Worm (Caenorhabditis elegans) whole organism, L2 larva: ENCODE measurements around the gene clec-233.

Source experiments
- C34F6.9 ChIP-seq: fragments of 150-350 bp; optimal IDR thresholded peaks from 2 replicates; lab custom pipeline; 2014; ENCODE audit warnings: missing biosample characterization, missing genetic modification characterization
- F13H6.1 ChIP-seq: sonication (generic microtip); optimal IDR thresholded peaks from 2 replicates; lab custom pipeline; 2016; ENCODE audit warnings: missing genetic modification characterization, missing compliant biosample characterization
- R02D3.7 ChIP-seq: fragments of 150-350 bp; optimal IDR thresholded peaks from 2 replicates; lab custom pipeline; 2014; ENCODE audit warnings: missing biosample characterization, missing genetic modification characterization
- Y55F3AM.14 ChIP-seq: fragments of 200-800 bp; sonication (Bioruptor generic); optimal IDR thresholded peaks from 2 replicates; lab custom pipeline; 2018; ENCODE audit warnings: mild to moderate bottlenecking, missing genetic modification characterization, missing compliant biosample characterization
- ZK546.5 ChIP-seq: sonication (generic microtip); optimal IDR thresholded peaks from 2 replicates; lab custom pipeline; 2017; ENCODE audit warnings: missing biosample characterization, missing genetic modification characterization
- alr-1 ChIP-seq: fragments of 150-350 bp; optimal IDR thresholded peaks from 2 replicates; lab custom pipeline; 2014; ENCODE audit warnings: missing biosample characterization, missing genetic modification characterization
- ama-1 ChIP-seq: fragments of 150-350 bp; optimal IDR thresholded peaks from 2 replicates; lab custom pipeline; 2018; ENCODE audit warnings: inconsistent platforms
- blmp-1 ChIP-seq: sonication (generic microtip); optimal IDR thresholded peaks from 2 replicates; lab custom pipeline; 2017; ENCODE audit warnings: missing genetic modification characterization, mild to moderate bottlenecking, missing compliant biosample characterization, antibody characterized with exemption, moderate library complexity; ENCODE audit not compliant: insufficient read depth
- ceh-82 ChIP-seq: fragments of 150-350 bp; optimal IDR thresholded peaks from 2 replicates; lab custom pipeline; 2014; ENCODE audit warnings: missing biosample characterization, missing genetic modification characterization
- crh-2 ChIP-seq: sonication (generic microtip); optimal IDR thresholded peaks from 2 replicates; lab custom pipeline; 2017; ENCODE audit warnings: missing biosample characterization, missing genetic modification characterization
- dmd-4 ChIP-seq: sonication (generic microtip); optimal IDR thresholded peaks from 2 replicates; lab custom pipeline; 2017; ENCODE audit warnings: missing biosample characterization, missing genetic modification characterization
- elt-1 ChIP-seq: fragments of 150-350 bp; optimal IDR thresholded peaks from 2 replicates; lab custom pipeline; 2014; ENCODE audit warnings: missing biosample characterization, missing genetic modification characterization
- elt-3 ChIP-seq: sonication (generic microtip); optimal IDR thresholded peaks from 2 replicates; lab custom pipeline; 2017; ENCODE audit warnings: missing biosample characterization, missing genetic modification characterization
- fos-1 ChIP-seq: fragments of 150-350 bp; optimal IDR thresholded peaks from 2 replicates; lab custom pipeline; 2014; ENCODE audit warnings: missing biosample characterization, missing genetic modification characterization
- gmeb-1 ChIP-seq: fragments of 150-350 bp; optimal IDR thresholded peaks from 2 replicates; lab custom pipeline; 2014; ENCODE audit warnings: missing biosample characterization, missing genetic modification characterization
- lin-11 ChIP-seq: fragments of 150-350 bp; sonication (generic microtip); optimal IDR thresholded peaks from 2 replicates; lab custom pipeline; 2014; ENCODE audit warnings: missing biosample characterization, missing genetic modification characterization, inconsistent platforms, mixed read lengths
- lin-13 ChIP-seq: fragments of 150-350 bp; optimal IDR thresholded peaks from 2 replicates; lab custom pipeline; 2014; ENCODE audit warnings: missing biosample characterization, missing genetic modification reagents, missing genetic modification characterization
- lin-39 ChIP-seq: fragments of 150-350 bp; optimal IDR thresholded peaks from 2 replicates; lab custom pipeline; 2014; ENCODE audit warnings: missing biosample characterization, missing genetic modification reagents, missing genetic modification characterization
- lsy-2 ChIP-seq, 2 experiments: fragments of 150-350 bp in 1 of 2; sonication (generic microtip) in 1 of 2; optimal IDR thresholded peaks; 2 replicates each; lab custom pipeline; 2014 to 2017; ENCODE audit warnings: missing biosample characterization in 2 of 2, missing genetic modification characterization in 2 of 2
- mab-5 ChIP-seq: fragments of 150-350 bp; optimal IDR thresholded peaks from 2 replicates; lab custom pipeline; 2014; ENCODE audit warnings: missing biosample characterization, missing genetic modification characterization
- mbf-1 ChIP-seq: sonication (generic microtip); optimal IDR thresholded peaks from 2 replicates; lab custom pipeline; 2017; ENCODE audit warnings: missing biosample characterization, missing genetic modification characterization
- mdl-1 ChIP-seq, 2 experiments: fragments of 150-350 bp in 1 of 2; sonication (generic microtip) in 1 of 2; optimal IDR thresholded peaks; 2 replicates each; lab custom pipeline; 2017; ENCODE audit warnings: missing biosample characterization in 2 of 2, missing genetic modification characterization in 2 of 2
- nhr-11 ChIP-seq: fragments of 150-350 bp; optimal IDR thresholded peaks from 2 replicates; lab custom pipeline; 2014; ENCODE audit warnings: missing biosample characterization, missing genetic modification characterization
- nhr-12 ChIP-seq: fragments of 150-350 bp; optimal IDR thresholded peaks from 2 replicates; lab custom pipeline; 2014; ENCODE audit warnings: missing biosample characterization, missing genetic modification characterization
- nhr-129 ChIP-seq: fragments of 150-350 bp; optimal IDR thresholded peaks from 2 replicates; lab custom pipeline; 2014; ENCODE audit warnings: missing biosample characterization, missing genetic modification characterization
- nhr-21 ChIP-seq: fragments of 150-350 bp; optimal IDR thresholded peaks from 2 replicates; lab custom pipeline; 2014; ENCODE audit warnings: missing biosample characterization, missing genetic modification characterization
- nhr-23 ChIP-seq: fragments of 150-350 bp; optimal IDR thresholded peaks from 2 replicates; lab custom pipeline; 2014; ENCODE audit warnings: missing biosample characterization, missing genetic modification reagents, missing genetic modification characterization
- nhr-237 ChIP-seq: fragments of 150-350 bp; optimal IDR thresholded peaks from 2 replicates; lab custom pipeline; 2014; ENCODE audit warnings: missing biosample characterization, missing genetic modification characterization
- nhr-25 ChIP-seq: fragments of 150-350 bp; sonication (generic microtip); optimal IDR thresholded peaks from 3 replicates; lab custom pipeline; 2014; ENCODE audit warnings: missing biosample characterization, missing genetic modification characterization
- nhr-6 ChIP-seq: fragments of 150-350 bp; optimal IDR thresholded peaks from 2 replicates; lab custom pipeline; 2014; ENCODE audit warnings: missing biosample characterization, missing genetic modification characterization
- nhr-77 ChIP-seq: fragments of 150-350 bp; optimal IDR thresholded peaks from 2 replicates; lab custom pipeline; 2014; ENCODE audit warnings: missing biosample characterization, missing genetic modification characterization
- peb-1 ChIP-seq: fragments of 150-350 bp; optimal IDR thresholded peaks from 2 replicates; lab custom pipeline; 2014; ENCODE audit warnings: missing biosample characterization, missing genetic modification characterization
- sem-4 ChIP-seq: fragments of 150-350 bp; optimal IDR thresholded peaks from 2 replicates; lab custom pipeline; 2014; ENCODE audit warnings: missing biosample characterization, missing genetic modification reagents, missing genetic modification characterization
- skn-1 ChIP-seq: sonication (generic microtip); optimal IDR thresholded peaks from 2 replicates; lab custom pipeline; 2017; ENCODE audit warnings: missing biosample characterization, missing genetic modification characterization
- sma-3 ChIP-seq: sonication (generic microtip); optimal IDR thresholded peaks from 2 replicates; lab custom pipeline; 2016; ENCODE audit warnings: missing genetic modification reagents, missing genetic modification characterization, missing compliant biosample characterization
- sma-9 ChIP-seq, 2 experiments: fragments of 150-350 bp in 1 of 2; sonication (generic microtip) in 1 of 2; optimal IDR thresholded peaks; 2 replicates each; lab custom pipeline; 2014 to 2016; ENCODE audit warnings: missing genetic modification characterization in 2 of 2, mild to moderate bottlenecking in 1 of 2, missing biosample characterization in 1 of 2, missing compliant biosample characterization in 1 of 2, missing genetic modification reagents in 1 of 2, moderate library complexity in 1 of 2
- snpc-4 ChIP-seq: fragments of 150-350 bp; optimal IDR thresholded peaks from 2 replicates; lab custom pipeline; 2014; ENCODE audit warnings: missing biosample characterization, missing genetic modification characterization
- unc-55 ChIP-seq: fragments of 150-350 bp; sonication (generic microtip); optimal IDR thresholded peaks from 3 replicates; lab custom pipeline; 2014; ENCODE audit warnings: missing biosample characterization, missing genetic modification reagents, missing genetic modification characterization
- unc-62 ChIP-seq: fragments of 150-350 bp; optimal IDR thresholded peaks from 2 replicates; lab custom pipeline; 2014; ENCODE audit warnings: missing biosample characterization, missing genetic modification reagents, missing genetic modification characterization
- zag-1 ChIP-seq: fragments of 150-350 bp; optimal IDR thresholded peaks from 2 replicates; lab custom pipeline; 2014; ENCODE audit warnings: missing biosample characterization, missing genetic modification characterization
- ztf-1 ChIP-seq: fragments of 200-800 bp; sonication (Bioruptor generic); conservative IDR thresholded peaks from 2 replicates; pipeline ENCODE4 v1.3.6; 2022; ENCODE audit warnings: missing genetic modification characterization, missing compliant biosample characterization
- ztf-11 ChIP-seq: sonication (generic microtip); optimal IDR thresholded peaks from 2 replicates; lab custom pipeline; 2017; ENCODE audit warnings: missing biosample characterization, missing genetic modification characterization

The clec-233 gene

DNA sequence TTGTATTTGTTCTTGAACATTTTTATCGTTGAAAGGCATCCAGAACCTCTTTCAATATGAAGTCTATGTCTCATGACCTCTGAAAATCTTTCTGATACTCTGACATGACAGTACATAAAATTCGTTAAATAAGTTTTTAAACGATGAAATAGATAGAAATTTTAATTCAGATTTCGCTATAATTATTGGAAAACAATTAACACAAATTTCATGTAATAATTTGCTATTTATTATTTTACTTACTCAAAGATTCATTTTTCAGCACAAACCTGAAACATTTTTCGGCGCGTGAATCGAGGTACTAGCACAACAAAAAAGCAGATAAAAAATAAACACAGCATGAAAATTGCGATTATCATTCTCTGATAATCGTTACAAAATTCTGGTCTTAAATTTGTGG, 32.8 kb downstream of the clec-233 start, which contains the start of gene T13F3.4:
TSS of gene T13F3.4 (minus strand) at position 101 of the 400 bp plus-strand sequence.
- no peak for TF ChIP-seq elt-3 (tag; lab: Kevin White, UChicago)
- no peak for TF ChIP-seq nhr-129 (tag; lab: Kevin White, UChicago)
- no peak for TF ChIP-seq ama-1 (lab: Kevin White, UChicago)
- TF ChIP-seq lin-39 (tag; lab: Kevin White, UChicago): no peak
- no peak for TF ChIP-seq nhr-23 (tag; lab: Kevin White, UChicago)
- no peak for TF ChIP-seq nhr-25 (tag; lab: Kevin White, UChicago)
- no peak for TF ChIP-seq nhr-237 (tag; lab: Kevin White, UChicago)
- TF ChIP-seq peb-1 (tag; lab: Kevin White, UChicago): no peak
- TF ChIP-seq, all 48 proteins: peak for 0

ce11 chrV:16269556-16269955, 35.8 kb downstream of the clec-233 start, which contains the start of the genes fbxa-2 and T13F3.8:
TSS of gene fbxa-2 (minus strand) at chrV:16269656.
TSS of gene T13F3.8 (plus strand) at chrV:16269800.
- TF ChIP-seq mbf-1 (tag; lab: Kevin White, UChicago) (no peak), ceh-82 (no peak), sem-4 (tag; lab: Kevin White, UChicago) (no peak), lin-11 (tag; lab: Kevin White, UChicago) (no peak), mdl-1 (tag; optimal IDR thresholded peaks at IDR 0.05; lab: Kevin White, UChicago) (no peak), F13H6.1 (tag; lab: Kevin White, UChicago) (no peak), blmp-1 (tag; lab: Kevin White, UChicago) (no peak), nhr-12 (tag; lab: Kevin White, UChicago) (no peak), nhr-21 (no peak), ztf-1 (GFP tag; lab: Robert Waterston, UW) (no peak), crh-2 (tag; lab: Kevin White, UChicago) (no peak)
- TF ChIP-seq, all 48 proteins: peak for 0

- TF ChIP-seq ztf-1 (GFP tag; lab: Robert Waterston, UW) (no peak), blmp-1 (tag; lab: Kevin White, UChicago) (no peak), fos-1 (no peak), nhr-11 (tag; lab: Kevin White, UChicago) (no peak), unc-55 (GFP tag; lab: Kevin White, UChicago) (no peak), gmeb-1 (tag; lab: Kevin White, UChicago) (no peak), nhr-77 (tag; lab: Kevin White, UChicago) (no peak), ztf-11 (no peak), mdl-1 (tag; optimal IDR thresholded peaks at IDR 0.05; lab: Kevin White, UChicago) (no peak), nhr-21 (no peak), elt-1 (no peak), zag-1 (tag; lab: Kevin White, UChicago) (no peak), lin-13 (GFP tag; lab: Kevin White, UChicago) (no peak), ceh-82 (no peak)
Measured at ce11 chrV:16271121-16271520, 37.4 kb downstream of the clec-233 start, which contains the start of gene T13F3.6. TSS of gene T13F3.6 (minus strand) at chrV:16271221.

DNA sequence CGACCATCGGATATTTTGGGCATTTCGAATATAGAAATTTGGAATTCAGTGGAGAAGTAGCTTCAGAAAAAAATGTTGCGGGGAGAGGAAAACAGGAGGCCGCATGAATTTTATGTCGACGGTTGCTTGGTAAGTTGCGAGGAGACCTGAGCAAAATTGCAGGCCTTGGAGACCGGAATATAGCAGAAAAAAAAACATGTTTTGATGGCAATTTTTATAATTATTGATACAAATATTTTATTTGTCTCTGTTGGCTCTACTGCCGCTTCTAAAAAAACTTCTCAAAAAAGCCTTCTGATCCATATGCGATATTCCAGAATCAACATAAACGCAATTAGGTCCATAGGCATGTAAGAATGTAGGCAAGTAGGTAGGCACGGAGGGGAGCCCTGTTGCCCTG, 41.6 kb downstream of the clec-233 start, which contains the start of gene pacl-1:
TSS of gene pacl-1 (minus strand) at position 101 of the 400 bp plus-strand sequence.
- TF ChIP-seq crh-2 (tag; lab: Kevin White, UChicago) (no peak), nhr-11 (tag; lab: Kevin White, UChicago) (no peak), elt-3 (tag; lab: Kevin White, UChicago) (no peak)

ce11 chrV:16277918-16278317, 44.2 kb downstream of the clec-233 start, which contains the start of gene cyp-37B1:
TSS of gene cyp-37B1 (plus strand) at chrV:16278116.
- TF ChIP-seq nhr-6 (tag; lab: Kevin White, UChicago): no peak
- TF ChIP-seq nhr-21: no peak
- TF ChIP-seq ama-1 (lab: Kevin White, UChicago): no peak
- no peak for TF ChIP-seq Y55F3AM.14 (GFP tag; lab: Kevin White, UChicago)
- TF ChIP-seq R02D3.7: no peak
- no peak for TF ChIP-seq dmd-4 (tag; lab: Kevin White, UChicago)
- TF ChIP-seq nhr-25 (tag; lab: Kevin White, UChicago): no peak
- TF ChIP-seq sma-9 (GFP tag; optimal IDR thresholded peaks at IDR 0.05; lab: Kevin White, UChicago): peak; percentile 76
- TF ChIP-seq sma-9 (tag; optimal IDR thresholded peaks at IDR 0.05; lab: Kevin White, UChicago): no peak
- no peak for TF ChIP-seq snpc-4
- TF ChIP-seq unc-62 (GFP tag; lab: Kevin White, UChicago): no peak
- no peak for TF ChIP-seq F13H6.1 (tag; lab: Kevin White, UChicago)
- TF ChIP-seq sma-3 (GFP tag; lab: Kevin White, UChicago): no peak
- no peak for TF ChIP-seq lin-11 (tag; lab: Kevin White, UChicago)
- TF ChIP-seq crh-2 (tag; lab: Kevin White, UChicago): peak; percentile 10
- TF ChIP-seq elt-3 (tag; lab: Kevin White, UChicago): no peak
- no peak for TF ChIP-seq nhr-23 (tag; lab: Kevin White, UChicago)
- TF ChIP-seq nhr-129 (tag; lab: Kevin White, UChicago): no peak
- TF ChIP-seq ZK546.5: no peak
- no peak for TF ChIP-seq C34F6.9 (tag; lab: Kevin White, UChicago)
- TF ChIP-seq mab-5 (tag; lab: Kevin White, UChicago): no peak
- TF ChIP-seq alr-1 (tag; lab: Kevin White, UChicago): no peak
- TF ChIP-seq skn-1: no peak
- TF ChIP-seq gmeb-1 (tag; lab: Kevin White, UChicago): peak; percentile 45
- TF ChIP-seq ztf-11: no peak
- peak; percentile 64 for TF ChIP-seq fos-1
- TF ChIP-seq lsy-2 (tag; optimal IDR thresholded peaks at IDR 0.05; lab: Kevin White, UChicago): no peak
- TF ChIP-seq, all 48 proteins: peak for 4
